Fruit fly (Drosophila melanogaster): Measurements from ENCODE around the gene CG32152.
A peak's percentile ranks its signal among the peaks of the same experiment; 100 is the strongest.

The CG32152 gene

DNA sequence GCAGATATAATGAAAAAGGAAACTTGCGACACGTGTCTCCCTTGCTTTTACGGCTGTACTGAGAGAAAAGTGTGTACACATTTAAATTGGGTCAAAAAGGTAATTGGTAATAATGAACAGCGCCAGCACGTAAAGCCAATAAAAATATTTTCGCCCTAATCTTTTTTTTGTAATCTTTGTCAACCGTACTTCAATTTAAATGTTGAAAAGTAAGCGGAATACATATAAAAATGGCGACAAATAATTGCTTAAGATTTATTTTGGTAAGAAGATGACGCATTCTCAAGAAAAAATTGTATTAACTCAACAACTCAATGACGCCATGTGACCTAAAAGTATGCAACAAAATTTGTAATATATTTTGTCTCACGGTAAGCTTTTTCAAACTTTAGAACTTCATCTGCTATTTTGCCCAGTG is 4.0 kb upstream of the CG32152 start (continued):
- TF ChIP-seq CG1832 (GFP tag; optimal IDR thresholded peaks at IDR 0.05) (no peak), Chrac-16 (GFP tag; optimal IDR thresholded peaks at IDR 0.05) (no peak), Sry-δ (GFP tag; optimal IDR thresholded peaks at IDR 0.05) (no peak), CG11456 (GFP tag; IDR thresholded peaks at IDR 0.05) (no peak), CG3407 (GFP tag; optimal IDR thresholded peaks at IDR 0.05) (no peak), CHES-1-like (GFP tag; optimal IDR thresholded peaks at IDR 0.05) (no peak), Hmx (GFP tag; optimal IDR thresholded peaks at IDR 0.05) (peak; percentile 1), CG10979 (tag; optimal IDR thresholded peaks at IDR 0.05) (no peak), ems (GFP tag; optimal IDR thresholded peaks at IDR 0.05) (no peak), emc (GFP tag; optimal IDR thresholded peaks at IDR 0.05) (no peak), CG4617 (GFP tag; optimal IDR thresholded peaks at IDR 0.05; ENCODE audit: borderline replicate concordance) (no peak), nerfin-2 (GFP tag; IDR thresholded peaks at IDR 0.05; ENCODE audit: partially characterized antibody) (no peak), psq (GFP tag; optimal IDR thresholded peaks at IDR 0.05) (no peak), gt (GFP tag; IDR thresholded peaks at IDR 0.05) (no peak), CG7786 (GFP tag; optimal IDR thresholded peaks at IDR 0.05) (peak; percentile 41), H2.0 (GFP tag; IDR thresholded peaks at IDR 0.05) (no peak), E2f2 (GFP tag; IDR thresholded peaks at IDR 0.05) (0 out of 2 replicates have a peak, but pooled peaks have one; percentile 9), NfI (GFP tag; optimal IDR thresholded peaks at IDR 0.05) (peak; percentile 25), row (GFP tag; IDR thresholded peaks at IDR 0.05) (peak; percentile 40), HLH54F (GFP tag; optimal IDR thresholded peaks at IDR 0.05) (peak; percentile 16), ash1 (GFP tag; optimal IDR thresholded peaks at IDR 0.05) (no peak), YL-1 (GFP tag; optimal IDR thresholded peaks at IDR 0.05) (no peak), Eip74EF (GFP tag; optimal IDR thresholded peaks at IDR 0.05) (no peak), CG18011 (GFP tag; optimal IDR thresholded peaks at IDR 0.05) (no peak), cg (GFP tag; optimal IDR thresholded peaks at IDR 0.05) (no peak), Fer3 (tag; optimal IDR thresholded peaks at IDR 0.05) (no peak), Myb (GFP tag; optimal IDR thresholded peaks at IDR 0.05) (peak; percentile 6), NC2α (GFP tag; optimal IDR thresholded peaks at IDR 0.05) (no peak), bab2 (GFP tag; optimal IDR thresholded peaks at IDR 0.05) (no peak), HmgD (GFP tag; optimal IDR thresholded peaks at IDR 0.05) (no peak), onecut (GFP tag; IDR thresholded peaks at IDR 0.05) (no peak), slp2 (GFP tag; optimal IDR thresholded peaks at IDR 0.05) (no peak), CG33213 (GFP tag; optimal IDR thresholded peaks at IDR 0.05) (no peak), CG2120 (GFP tag; optimal IDR thresholded peaks at IDR 0.05) (peak; percentile 57), bsh (GFP tag; optimal IDR thresholded peaks at IDR 0.05) (no peak), hth (optimal IDR thresholded peaks at IDR 0.05) (no peak), tx (GFP tag; optimal IDR thresholded peaks at IDR 0.05) (no peak), CG6813 (GFP tag; optimal IDR thresholded peaks at IDR 0.05) (no peak), CG15601 (tag; optimal IDR thresholded peaks at IDR 0.05) (peak; percentile 9), CG3065 (GFP tag; optimal IDR thresholded peaks at IDR 0.05) (no peak), Mad (GFP tag; optimal IDR thresholded peaks at IDR 0.05) (no peak), CG11695 (GFP tag; IDR thresholded peaks at IDR 0.05) (no peak), CG12659 (GFP tag; optimal IDR thresholded peaks at IDR 0.05) (peak; percentile 22), h (optimal IDR thresholded peaks at IDR 0.05) (no peak), Hr39 (optimal IDR thresholded peaks at IDR 0.05) (no peak), CG17829 (tag; optimal IDR thresholded peaks at IDR 0.05) (no peak), tin (GFP tag; optimal IDR thresholded peaks at IDR 0.05) (no peak), kay (GFP tag; optimal IDR thresholded peaks at IDR 0.05) (peak; percentile 60), CG32772 (GFP tag; IDR thresholded peaks at IDR 0.05) (no peak), CG2712 (tag; optimal IDR thresholded peaks at IDR 0.05) (no peak), Sox100B (GFP tag; optimal IDR thresholded peaks at IDR 0.05) (peak; percentile 40), Hsf (GFP tag; optimal IDR thresholded peaks at IDR 0.05) (peak; percentile 21), CG30020 (tag; optimal IDR thresholded peaks at IDR 0.05) (no peak)
